Worm (Caenorhabditis elegans): ENCODE measurements around the gene math-19.
"Not testable (repeated sequence)": the region's sequence is repeated elsewhere in the genome, so short reads cannot be mapped to it uniquely, and the experiment has no call there.

ce11 chrII:1955568-1955967 lies 43.1 kb upstream of the math-19 start, which contains the start of gene math-49:
- not testable (repeated sequence) for TF ChIP-seq skn-1 (tag; optimal IDR thresholded peaks at IDR 0.05); R02D3.7 (tag; optimal IDR thresholded peaks at IDR 0.05); egl-27 (tag; optimal IDR thresholded peaks at IDR 0.05); elt-1 (tag; optimal IDR thresholded peaks at IDR 0.05); unc-55 (GFP tag; optimal IDR thresholded peaks at IDR 0.05); ama-1 (optimal IDR thresholded peaks at IDR 0.05); ztf-4 (tag; optimal IDR thresholded peaks at IDR 0.05); sma-9 (GFP tag; optimal IDR thresholded peaks at IDR 0.05); sma-9 (tag; optimal IDR thresholded peaks at IDR 0.05); alr-1 (tag; optimal IDR thresholded peaks at IDR 0.05); F13H6.1 (tag; optimal IDR thresholded peaks at IDR 0.05); lin-39 (tag; optimal IDR thresholded peaks at IDR 0.05); nhr-23 (tag; optimal IDR thresholded peaks at IDR 0.05)
